Worm (Caenorhabditis elegans): Measurements from ENCODE around the gene mex-6.

- no peak for TF ChIP-seq ets-4 (tag; optimal IDR thresholded peaks at IDR 0.05)
- no peak for TF ChIP-seq pag-3 (tag; optimal IDR thresholded peaks at IDR 0.05; ENCODE audit: borderline replicate concordance)
- no peak for TF ChIP-seq nhr-11 (tag; optimal IDR thresholded peaks at IDR 0.05)
- TF ChIP-seq unc-42 (tag; optimal IDR thresholded peaks at IDR 0.05): no peak
- TF ChIP-seq hlh-6 (tag; optimal IDR thresholded peaks at IDR 0.05): no peak
- no peak for TF ChIP-seq dmd-4 (tag; optimal IDR thresholded peaks at IDR 0.05; ENCODE audit: borderline replicate concordance)
- TF ChIP-seq nhr-232 (tag; optimal IDR thresholded peaks at IDR 0.05): no peak
- TF ChIP-seq pha-4 (tag; optimal IDR thresholded peaks at IDR 0.05): no peak
- no peak for TF ChIP-seq ztf-16 (tag; optimal IDR thresholded peaks at IDR 0.05)
- TF ChIP-seq ceh-2 (tag; optimal IDR thresholded peaks at IDR 0.05): no peak
These were observed 988 bp upstream of the mex-6 start, which contains the start of gene AH6.17 for ce11 chrII:9522986-9523385.

All from whole organism, late embryonic.